Worm (Caenorhabditis elegans): ENCODE data around the gene Y70G10A.3.

The Y70G10A.3 gene

DNA sequence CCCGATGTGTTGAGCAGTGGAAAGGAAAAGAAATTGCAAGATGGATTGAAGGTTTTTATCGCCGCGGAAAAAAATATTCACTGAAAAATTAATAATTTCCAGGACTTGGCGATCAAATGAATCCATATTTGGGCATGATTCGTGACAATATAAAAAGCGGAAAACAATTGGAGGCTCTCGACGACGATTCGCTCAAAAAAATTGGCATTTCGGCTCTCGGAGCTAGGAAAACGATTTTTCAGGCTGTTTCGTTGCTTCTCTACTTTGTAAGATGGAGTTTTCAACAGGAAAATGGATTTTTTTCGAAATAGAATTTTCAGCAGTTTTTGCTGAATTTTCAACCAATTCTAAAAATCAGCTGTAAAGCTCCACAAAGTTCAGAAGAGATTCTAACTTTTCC is 32.9 kb downstream of the Y70G10A.3 start:
- TF ChIP-seq hrde-1 (tag; optimal IDR thresholded peaks at IDR 0.05; ENCODE audit: borderline replicate concordance) (no peak), unc-130 (GFP tag; optimal IDR thresholded peaks at IDR 0.05) (no peak), sea-2 (GFP tag; IDR thresholded peaks at IDR 0.05) (no peak), ceh-40 (GFP tag; IDR thresholded peaks at IDR 0.05) (no peak), repo-1 (tag; optimal IDR thresholded peaks at IDR 0.05) (no peak)

DNA sequence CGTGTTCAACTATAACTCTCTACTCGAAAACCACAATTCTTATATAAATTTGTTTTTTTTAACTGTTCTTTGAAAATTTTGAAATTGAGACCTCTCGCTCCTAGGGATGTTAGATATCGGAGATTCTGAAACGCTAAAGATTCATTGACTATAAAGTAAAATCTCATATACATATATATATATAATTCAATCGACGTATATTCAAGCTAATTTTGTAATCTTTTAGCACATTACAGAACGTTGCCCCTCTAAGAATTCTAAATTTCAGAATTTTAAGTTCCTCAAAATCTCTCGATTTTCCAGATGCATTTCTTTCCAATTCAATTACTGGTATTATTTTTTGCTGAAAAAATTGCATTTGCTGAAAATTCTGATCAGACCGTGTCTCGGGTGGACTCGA is 39.9 kb downstream of the Y70G10A.3 start, which contains the start of gene pad-2:
pad-2 (plus strand) TSS at position 301 of the 400 bp plus-strand sequence.
- no peak for TF ChIP-seq lin-26 (GFP tag; IDR thresholded peaks at IDR 0.05)

DNA sequence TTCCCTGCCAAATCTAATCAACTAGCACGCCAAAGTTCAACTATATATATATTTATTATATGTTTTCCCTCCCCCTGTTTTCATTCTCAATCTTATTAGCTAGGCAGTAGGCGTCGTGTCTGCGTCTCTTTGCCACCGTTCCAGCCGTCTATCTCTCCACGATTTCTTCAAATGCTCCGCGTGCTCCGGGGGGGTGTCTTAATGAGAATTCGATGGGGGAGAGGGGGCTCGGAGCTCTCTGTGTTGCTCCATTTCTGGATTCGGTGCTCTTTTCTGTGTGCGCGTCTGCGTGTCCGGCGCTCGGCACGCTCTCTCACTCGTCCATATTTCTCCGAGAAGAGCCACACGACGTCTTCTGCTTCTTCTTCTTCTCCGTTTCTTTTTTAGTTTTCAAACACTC is 45.3 kb downstream of the Y70G10A.3 start:
- TF ChIP-seq lin-40 (tag; optimal IDR thresholded peaks at IDR 0.05), result peak; percentile 48
- no peak for TF ChIP-seq F33H1.4 (GFP tag; IDR thresholded peaks at IDR 0.05)
- TF ChIP-seq nfyb-1 (GFP tag; IDR thresholded peaks at IDR 0.05), result peak; percentile 34; the same call in 1 of the 2 replicates
- TF ChIP-seq egrh-3 (GFP tag; IDR thresholded peaks at IDR 0.05), result peak; percentile 58; the same call in 1 of the 2 replicates
- no peak for TF ChIP-seq ztf-26 (tag; optimal IDR thresholded peaks at IDR 0.05)
- no peak for TF ChIP-seq him-1 (tag; optimal IDR thresholded peaks at IDR 0.05)
- TF ChIP-seq ztf-22 (GFP tag; optimal IDR thresholded peaks at IDR 0.05), result peak; percentile 58
- TF ChIP-seq dox-1 (GFP tag; IDR thresholded peaks at IDR 0.05), result no peak; the same call in 1 of the 2 replicates
- no peak for TF ChIP-seq attf-6 (GFP tag; IDR thresholded peaks at IDR 0.05)
- TF ChIP-seq lin-35 (GFP tag; optimal IDR thresholded peaks at IDR 0.05), result peak in 1 of 3 experiments; percentile 18
- TF ChIP-seq zfh-2 (GFP tag; conservative IDR thresholded peaks at IDR 0.05), result peak; percentile 99
- TF ChIP-seq ceh-100 (GFP tag; IDR thresholded peaks at IDR 0.05), result no peak
- no peak for TF ChIP-seq Y79H2A.3 (GFP tag; conservative IDR thresholded peaks at IDR 0.05)
- no peak for TF ChIP-seq snpc-4 (GFP tag; optimal IDR thresholded peaks at IDR 0.05)
- peak in 1 of 4 experiments; percentile 16 for TF ChIP-seq snpc-4 (tag; optimal IDR thresholded peaks at IDR 0.05)
- TF ChIP-seq let-526 (GFP tag; IDR thresholded peaks at IDR 0.05), result no peak
- peak; percentile 49 for TF ChIP-seq hmg-1.2 (GFP tag; IDR thresholded peaks at IDR 0.05)
- TF ChIP-seq K12H6.12 (tag; optimal IDR thresholded peaks at IDR 0.05), result peak; percentile 85
- TF ChIP-seq lin-54 (GFP tag; optimal IDR thresholded peaks at IDR 0.05), result no peak
- no peak for TF ChIP-seq lsy-27 (tag; optimal IDR thresholded peaks at IDR 0.05; ENCODE audit: borderline replicate concordance, insufficient read depth)
- TF ChIP-seq mcd-1 (GFP tag; IDR thresholded peaks at IDR 0.05), result peak; percentile 52
- peak; percentile 64; the same call in 1 of the 2 replicates for TF ChIP-seq cebp-2 (GFP tag; IDR thresholded peaks at IDR 0.05)
- TF ChIP-seq hrde-1 (tag; optimal IDR thresholded peaks at IDR 0.05; ENCODE audit: borderline replicate concordance), result no peak
- TF ChIP-seq rpc-1 (optimal IDR thresholded peaks at IDR 0.05), result no peak
- no peak for TF ChIP-seq rpc-1 (tag; optimal IDR thresholded peaks at IDR 0.05)
- no peak for TF ChIP-seq pbrm-1 (GFP tag; IDR thresholded peaks at IDR 0.05)
- TF ChIP-seq ceh-27 (GFP tag; optimal IDR thresholded peaks at IDR 0.05), result peak; percentile 50
- TF ChIP-seq attf-5 (GFP tag; optimal IDR thresholded peaks at IDR 0.05), result peak; percentile 72
- TF ChIP-seq D2030.7 (GFP tag; IDR thresholded peaks at IDR 0.05), result no peak
- no peak for TF ChIP-seq cebp-1 (GFP tag; IDR thresholded peaks at IDR 0.05)
- peak; percentile 64 for TF ChIP-seq cebp-1 (tag; optimal IDR thresholded peaks at IDR 0.05)

DNA sequence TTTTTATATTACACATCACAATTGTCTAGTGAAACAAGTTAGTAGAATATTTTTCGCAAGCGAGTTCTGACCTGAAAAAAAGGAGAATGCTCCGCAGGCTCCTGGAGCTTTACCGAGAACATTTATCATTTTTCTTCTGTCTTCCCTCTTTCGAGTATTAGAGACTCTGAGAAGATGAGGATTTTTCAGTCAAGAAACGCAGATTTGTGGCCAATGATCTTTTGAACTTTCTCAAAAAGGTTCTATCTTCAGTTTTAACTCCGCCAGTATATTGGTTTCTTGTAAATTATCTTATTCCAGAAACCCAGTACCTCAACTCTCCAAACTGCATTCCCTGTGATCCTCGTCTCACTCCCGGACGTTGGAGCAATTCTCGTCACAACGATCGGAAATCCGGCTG is 46.7 kb downstream of the Y70G10A.3 start, which contains the start of gene K10G9.2:
K10G9.2 (plus strand) TSS at position 301 of the 400 bp plus-strand sequence.
- TF ChIP-seq Y53F4B.3 (GFP tag; IDR thresholded peaks at IDR 0.05), result no peak
- TF ChIP-seq mes-4 (tag; optimal IDR thresholded peaks at IDR 0.05), result no peak
- no peak for TF ChIP-seq ekl-4 (GFP tag; IDR thresholded peaks at IDR 0.05)
- no peak for TF ChIP-seq D2030.7 (GFP tag; IDR thresholded peaks at IDR 0.05)
- TF ChIP-seq nhr-80 (tag; optimal IDR thresholded peaks at IDR 0.05), result no peak
- TF ChIP-seq dox-1 (GFP tag; IDR thresholded peaks at IDR 0.05), result no peak
- no peak for TF ChIP-seq ceh-40 (GFP tag; IDR thresholded peaks at IDR 0.05)
- no peak for TF ChIP-seq B0019.2 (GFP tag; conservative IDR thresholded peaks at IDR 0.05)
- TF ChIP-seq lsy-27 (tag; optimal IDR thresholded peaks at IDR 0.05; ENCODE audit: borderline replicate concordance, insufficient read depth), result no peak

Data from whole organism, young adult.